Worm (Caenorhabditis elegans) whole organism, L4 larva: ENCODE measurements around the gene Y73F4A.2.

Experiments
- F10B5.3 ChIP-seq: sonication (generic microtip); optimal IDR thresholded peaks from 2 replicates; lab custom pipeline; 2016; ENCODE audit warnings: mild to moderate bottlenecking, missing genetic modification characterization, missing compliant biosample characterization
- R02D3.7 ChIP-seq: fragments of 150-350 bp; sonication (generic microtip); optimal IDR thresholded peaks from 3 replicates; lab custom pipeline; 2014; ENCODE audit warnings: missing biosample characterization, missing genetic modification characterization
- T26A8.4 ChIP-seq: fragments of 200-800 bp; sonication (Bioruptor generic); IDR thresholded peaks from 2 replicates; pipeline ENCODE4 v1.3.6; 2022; ENCODE audit warnings: missing genetic modification characterization, missing compliant biosample characterization
- Y105C5A.15 ChIP-seq: fragments of 200-800 bp; sonication (Bioruptor generic); IDR thresholded peaks from 2 replicates; pipeline ENCODE4 v1.3.6; 2022; ENCODE audit warnings: missing genetic modification characterization, missing compliant biosample characterization
- aha-1 ChIP-seq: fragments of 150-350 bp; peaks from one replicate; lab custom pipeline; 2014; ENCODE audit warnings: missing biosample characterization, missing genetic modification characterization
- cey-2 ChIP-seq: sonication (generic microtip); optimal IDR thresholded peaks from 3 replicates; lab custom pipeline; 2017; ENCODE audit warnings: missing genetic modification characterization, mild to moderate bottlenecking, missing compliant biosample characterization, antibody characterized with exemption, borderline replicate concordance; ENCODE audit not compliant: insufficient read depth
- dmd-9 ChIP-seq: fragments of 200-800 bp; sonication (Bioruptor generic); IDR thresholded peaks from 2 replicates; pipeline ENCODE4 v1.3.6; 2022; ENCODE audit warnings: missing genetic modification reagents, missing genetic modification characterization, missing compliant biosample characterization
- dpl-1 ChIP-seq: fragments of 150-350 bp; optimal IDR thresholded peaks from 2 replicates; lab custom pipeline; 2014; ENCODE audit warnings: missing biosample characterization, missing genetic modification reagents, missing genetic modification characterization
- duxl-1 ChIP-seq: sonication (generic microtip); optimal IDR thresholded peaks from 2 replicates; lab custom pipeline; 2016; ENCODE audit warnings: mild to moderate bottlenecking, missing genetic modification characterization, moderate library complexity, missing compliant biosample characterization; ENCODE audit not compliant: poor library complexity
- dve-1 ChIP-seq: sonication (generic microtip); optimal IDR thresholded peaks from 2 replicates; lab custom pipeline; 2017; ENCODE audit warnings: antibody characterized with exemption, mild to moderate bottlenecking, missing genetic modification characterization, missing compliant biosample characterization; ENCODE audit not compliant: insufficient read depth
- egl-27 ChIP-seq: sonication (generic microtip); optimal IDR thresholded peaks from 3 replicates; lab custom pipeline; 2017; ENCODE audit warnings: missing biosample characterization, missing genetic modification reagents, missing genetic modification characterization
- fkh-10 ChIP-seq: fragments of 150-350 bp; optimal IDR thresholded peaks from 2 replicates; lab custom pipeline; 2014; ENCODE audit warnings: missing biosample characterization, missing genetic modification reagents, missing genetic modification characterization
- hif-1 ChIP-seq, 2 experiments: sonication (generic microtip); optimal IDR thresholded peaks; 2 replicates each; lab custom pipeline; 2016 to 2017; ENCODE audit warnings: missing compliant biosample characterization in 2 of 2, missing genetic modification characterization in 2 of 2, missing genetic modification reagents in 2 of 2, missing genotype in 2 of 2, mild to moderate bottlenecking in 1 of 2
- hlh-30 ChIP-seq: sonication (generic microtip); optimal IDR thresholded peaks from 2 replicates; lab custom pipeline; 2017; ENCODE audit warnings: antibody characterized with exemption, mild to moderate bottlenecking, missing genetic modification characterization, missing compliant biosample characterization; ENCODE audit not compliant: insufficient read depth
- hmg-1.1 ChIP-seq: fragments of 200-800 bp; sonication (Bioruptor generic); IDR thresholded peaks from 2 replicates; pipeline ENCODE4 v1.3.6; 2022; ENCODE audit warnings: missing genetic modification reagents, missing genetic modification characterization, missing compliant biosample characterization
- lim-7 ChIP-seq: fragments of 200-800 bp; sonication (Bioruptor generic); IDR thresholded peaks from 2 replicates; pipeline ENCODE4 v1.3.6; 2022; ENCODE audit warnings: missing genetic modification characterization, missing compliant biosample characterization
- lin-15B ChIP-seq: fragments of 150-350 bp; sonication (generic microtip); optimal IDR thresholded peaks from 3 replicates; lab custom pipeline; 2014; ENCODE audit warnings: missing biosample characterization, missing genetic modification characterization
- lin-39 ChIP-seq: fragments of 150-350 bp; optimal IDR thresholded peaks from 2 replicates; lab custom pipeline; 2014; ENCODE audit warnings: missing biosample characterization, missing genetic modification reagents, missing genetic modification characterization
- lsy-2 ChIP-seq, 2 experiments: fragments of 150-350 bp in 1 of 2; sonication (generic microtip) in 1 of 2; optimal IDR thresholded peaks; 2 replicates each; lab custom pipeline; 2014 to 2017; ENCODE audit warnings: missing biosample characterization in 2 of 2, missing genetic modification characterization in 2 of 2
- mdl-1 ChIP-seq, 2 experiments: fragments of 150-350 bp in 1 of 2; sonication (generic microtip) in 1 of 2; optimal IDR thresholded peaks; 2 replicates each; lab custom pipeline; 2014 to 2017; ENCODE audit warnings: missing biosample characterization in 2 of 2, missing genetic modification characterization in 2 of 2
- nhr-10 ChIP-seq: fragments of 150-350 bp; optimal IDR thresholded peaks from 2 replicates; lab custom pipeline; 2014; ENCODE audit warnings: missing biosample characterization, missing genetic modification characterization
- nhr-102 ChIP-seq: sonication (generic microtip); optimal IDR thresholded peaks from 2 replicates; lab custom pipeline; 2016; ENCODE audit warnings: mild to moderate bottlenecking, missing genetic modification characterization, moderate library complexity, missing compliant biosample characterization
- nhr-111 ChIP-seq: fragments of 200-800 bp; sonication (Bioruptor generic); optimal IDR thresholded peaks from 2 replicates; lab custom pipeline; 2018; ENCODE audit warnings: mild to moderate bottlenecking, missing genetic modification characterization, missing compliant biosample characterization
- nhr-28 ChIP-seq: fragments of 150-350 bp; optimal IDR thresholded peaks from 2 replicates; lab custom pipeline; 2014; ENCODE audit warnings: missing biosample characterization, missing genetic modification characterization
- nhr-76 ChIP-seq: fragments of 150-350 bp; optimal IDR thresholded peaks from 2 replicates; lab custom pipeline; 2014; ENCODE audit warnings: missing biosample characterization, missing genetic modification characterization
- nhr-77 ChIP-seq: fragments of 150-350 bp; optimal IDR thresholded peaks from 2 replicates; lab custom pipeline; 2014; ENCODE audit warnings: missing biosample characterization, missing genetic modification characterization
- pha-4 ChIP-seq, 2 experiments: fragments of 150-350 bp in 1 of 2; fragments of 200-800 bp in 1 of 2; sonication (Bioruptor generic) in 1 of 2; IDR thresholded peaks in 1 of 2; optimal IDR thresholded peaks in 1 of 2; 2 replicates each; pipeline versions ENCODE4 v1.3.6 to Lab custom; 2014 to 2022; ENCODE audit warnings: missing genetic modification characterization in 2 of 2, missing genetic modification reagents in 2 of 2, missing biosample characterization in 1 of 2, missing compliant biosample characterization in 1 of 2
- php-3 ChIP-seq: fragments of 200-800 bp; sonication (Bioruptor generic); IDR thresholded peaks from 2 replicates; pipeline ENCODE4 v1.3.6; 2022; ENCODE audit warnings: missing genetic modification reagents, missing genetic modification characterization, missing compliant biosample characterization
- pqm-1 ChIP-seq: sonication (generic microtip); optimal IDR thresholded peaks from 2 replicates; lab custom pipeline; 2017; ENCODE audit warnings: missing biosample characterization, missing genetic modification characterization
- rbr-2 ChIP-seq: sonication (generic microtip); optimal IDR thresholded peaks from 2 replicates; lab custom pipeline; 2016; ENCODE audit warnings: missing genotype, missing genetic modification characterization, missing compliant biosample characterization
- sdz-12 ChIP-seq: fragments of 200-800 bp; sonication (Bioruptor generic); optimal IDR thresholded peaks from 2 replicates; lab custom pipeline; 2018; ENCODE audit warnings: mild to moderate bottlenecking, missing genetic modification characterization, missing compliant biosample characterization
- set-16 ChIP-seq: fragments of 200-800 bp; sonication (Bioruptor generic); IDR thresholded peaks from 2 replicates; pipeline ENCODE4 v1.3.6; 2022; ENCODE audit warnings: missing genetic modification reagents, missing genetic modification characterization, missing compliant biosample characterization
- tra-1 ChIP-seq: fragments of 200-800 bp; sonication (Bioruptor generic); IDR thresholded peaks from 2 replicates; pipeline ENCODE4 v1.3.6; 2022; ENCODE audit warnings: missing genetic modification reagents, missing genetic modification characterization, missing compliant biosample characterization
- unc-62 ChIP-seq, 3 experiments: fragments of 150-350 bp in 1 of 3; sonication (generic microtip); optimal IDR thresholded peaks in 2 of 3; peaks in 1 of 3; 1 replicate in 1 of 3; 2 replicates in 2 of 3; lab custom pipeline; 2014 to 2017; ENCODE audit warnings: missing biosample characterization in 3 of 3, missing genetic modification characterization in 3 of 3, missing genetic modification reagents in 3 of 3, missing genotype in 1 of 3
- zfp-2 ChIP-seq: sonication (generic microtip); optimal IDR thresholded peaks from 2 replicates; lab custom pipeline; 2016; ENCODE audit warnings: mild to moderate bottlenecking, missing genetic modification characterization, missing compliant biosample characterization
- zip-11 ChIP-seq: fragments of 200-800 bp; sonication (Bioruptor generic); IDR thresholded peaks from 2 replicates; pipeline ENCODE4 v1.3.6; 2022; ENCODE audit warnings: missing genetic modification characterization, missing compliant biosample characterization

Y73F4A.2 gene

ce11 chrIV:9063518-9063917, 20.4 kb upstream of the Y73F4A.2 start:
- TF ChIP-seq Y105C5A.15 (GFP tag; lab: Robert Waterston, UW) = no peak
- TF ChIP-seq nhr-28 = no peak
- TF ChIP-seq pqm-1 = peak; percentile 8
- no peak for TF ChIP-seq nhr-111 (GFP tag; lab: Kevin White, UChicago)
- no peak for TF ChIP-seq sdz-12 (GFP tag; lab: Kevin White, UChicago)
- no peak for TF ChIP-seq zip-11 (GFP tag; lab: Robert Waterston, UW)
- TF ChIP-seq pha-4 (GFP tag; IDR thresholded peaks at IDR 0.05; lab: Robert Waterston, UW) = no peak
- TF ChIP-seq pha-4 (tag; optimal IDR thresholded peaks at IDR 0.05; lab: Kevin White, UChicago) = no peak
- peak in 1 of 2 experiments; percentile 21 for TF ChIP-seq lsy-2 (tag; optimal IDR thresholded peaks at IDR 0.05; lab: Kevin White, UChicago)
- peak; percentile 40 to 86 for TF ChIP-seq hif-1 (tag; optimal IDR thresholded peaks at IDR 0.05; lab: Kevin White, UChicago)
- TF ChIP-seq set-16 (GFP tag; lab: Robert Waterston, UW) = no peak

ce11 chrIV:9053403-9053802, 10.3 kb upstream of the Y73F4A.2 start:
- TF ChIP-seq unc-62 (GFP tag; optimal IDR thresholded peaks at IDR 0.05 in 1 of 2; lab: Kevin White, UChicago) (peak in 1 of 2 experiments; percentile 51), unc-62 (tag; optimal IDR thresholded peaks at IDR 0.05; lab: Kevin White, UChicago) (no peak), T26A8.4 (GFP tag; lab: Robert Waterston, UW) (no peak)

- TF ChIP-seq hlh-30 (tag; lab: Kevin White, UChicago) = no peak
- peak; percentile 96 for TF ChIP-seq aha-1 (tag; lab: Kevin White, UChicago)
- peak; percentile 93 for TF ChIP-seq nhr-28
- no peak for TF ChIP-seq dmd-9 (GFP tag; lab: Robert Waterston, UW)
- TF ChIP-seq egl-27 (tag; lab: Kevin White, UChicago) = no peak
- no peak for TF ChIP-seq rbr-2 (tag; lab: Kevin White, UChicago)
- no peak for TF ChIP-seq lin-15B (tag; lab: Kevin White, UChicago)
- peak; percentile 41 for TF ChIP-seq cey-2
- TF ChIP-seq hif-1 (tag; optimal IDR thresholded peaks at IDR 0.05; lab: Kevin White, UChicago) = peak; percentile 44 to 52
- peak in 1 of 2 experiments; percentile 12 for TF ChIP-seq mdl-1 (tag; optimal IDR thresholded peaks at IDR 0.05; lab: Kevin White, UChicago)
- TF ChIP-seq dve-1 (tag; lab: Kevin White, UChicago) = peak; percentile 23
- TF ChIP-seq nhr-10 (tag; lab: Kevin White, UChicago) = no peak
- TF ChIP-seq, all 104 proteins: peak for 6
These were observed 8.5 kb upstream of the Y73F4A.2 start for ce11 chrIV:9051510-9052175.

DNA sequence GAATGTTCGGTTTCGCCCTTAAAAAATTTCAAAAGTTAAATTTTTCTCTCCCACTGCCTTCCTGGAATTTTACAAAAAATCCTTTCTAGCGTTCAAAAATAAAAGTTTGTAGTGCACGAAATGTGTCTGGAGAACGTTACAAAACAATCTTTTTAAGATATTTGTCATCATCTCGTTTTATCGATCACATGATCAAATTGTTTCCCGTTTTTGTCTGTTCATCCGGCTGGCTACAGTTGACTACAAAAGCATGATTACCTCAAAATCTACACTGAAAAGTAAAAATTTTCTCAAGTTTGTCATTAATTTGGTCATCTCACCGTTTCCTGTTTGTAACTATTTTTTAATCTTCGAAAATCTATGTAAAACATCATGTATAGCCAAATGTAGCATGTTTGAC, 7.9 kb upstream of the Y73F4A.2 start:
- TF ChIP-seq hmg-1.1 (GFP tag; lab: Robert Waterston, UW) (no peak), hlh-30 (tag; lab: Kevin White, UChicago) (peak; percentile 23), nhr-28 (peak; percentile 77), aha-1 (tag; lab: Kevin White, UChicago) (peak; percentile 83)

DNA sequence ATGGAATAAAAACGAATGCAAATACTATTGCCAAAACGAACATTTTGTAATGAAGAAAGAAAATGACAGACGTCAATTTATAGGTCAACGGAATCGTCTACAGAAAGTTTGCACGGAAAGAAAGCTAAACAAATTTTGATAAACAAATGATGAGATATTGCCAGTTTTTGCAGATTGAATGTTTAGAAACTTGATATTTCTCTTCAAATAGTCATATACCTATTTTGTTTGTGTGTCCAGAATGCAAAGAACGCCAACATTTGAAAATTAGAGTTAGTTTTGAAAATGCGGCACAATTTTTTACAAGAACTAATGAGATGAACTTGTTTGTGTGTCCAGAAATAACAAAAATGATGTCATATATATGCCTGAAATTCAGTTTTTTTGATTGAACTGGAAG, 2.1 kb upstream of the Y73F4A.2 start, which contains the start of gene Y73F4A.1:
Y73F4A.1 (minus strand) TSS at position 101 of the 400 bp plus-strand sequence.
- TF ChIP-seq zfp-2 (tag; lab: Kevin White, UChicago) = no peak
- no peak for TF ChIP-seq nhr-77 (tag; lab: Kevin White, UChicago)
- TF ChIP-seq php-3 = no peak
- no peak for TF ChIP-seq unc-62 (GFP tag; optimal IDR thresholded peaks at IDR 0.05 in 1 of 2; lab: Kevin White, UChicago)
- no peak for TF ChIP-seq unc-62 (tag; optimal IDR thresholded peaks at IDR 0.05; lab: Kevin White, UChicago)
- no peak for TF ChIP-seq lim-7 (GFP tag; lab: Robert Waterston, UW)
- no peak for TF ChIP-seq dpl-1 (GFP tag; lab: Kevin White, UChicago)
- no peak for TF ChIP-seq fkh-10 (GFP tag; lab: Kevin White, UChicago)
- TF ChIP-seq hmg-1.1 (GFP tag; lab: Robert Waterston, UW) = no peak
- TF ChIP-seq R02D3.7 = no peak
- TF ChIP-seq dve-1 (tag; lab: Kevin White, UChicago) = no peak
- TF ChIP-seq nhr-76 (tag; lab: Kevin White, UChicago) = no peak
- no peak for TF ChIP-seq T26A8.4 (GFP tag; lab: Robert Waterston, UW)
- no peak for TF ChIP-seq pha-4 (GFP tag; IDR thresholded peaks at IDR 0.05; lab: Robert Waterston, UW)
- no peak for TF ChIP-seq pha-4 (tag; optimal IDR thresholded peaks at IDR 0.05; lab: Kevin White, UChicago)
- no peak for TF ChIP-seq nhr-102
- no peak for TF ChIP-seq duxl-1 (tag; lab: Kevin White, UChicago)
- TF ChIP-seq tra-1 (GFP tag; lab: Robert Waterston, UW) = no peak
- no peak for TF ChIP-seq lin-39
- TF ChIP-seq aha-1 (tag; lab: Kevin White, UChicago) = no peak
- no peak for TF ChIP-seq F10B5.3 (tag; lab: Kevin White, UChicago)
